Fruit fly (Drosophila melanogaster) Kc167 (cell line): ENCODE results near the gene Fum1.

Source experiments
- Sin3A ChIP-seq: fragments of >200 bp; optimal IDR thresholded peaks from 2 replicates; lab custom pipeline; 2018; ENCODE audit warnings: missing external identifiers
- h ChIP-seq: fragments of >200 bp; optimal IDR thresholded peaks from 3 replicates; lab custom pipeline; 2018; ENCODE audit warnings: missing external identifiers
- insv ChIP-seq: fragments of >200 bp; optimal IDR thresholded peaks from 3 replicates; lab custom pipeline; 2018; ENCODE audit warnings: missing external identifiers
- psq ChIP-seq: fragments of >200 bp; optimal IDR thresholded peaks from 2 replicates; lab custom pipeline; 2017; ENCODE audit warnings: missing external identifiers
- ttk ChIP-seq: sonication (Bioruptor generic); optimal IDR thresholded peaks from 2 replicates; lab custom pipeline; 2017; ENCODE audit warnings: missing external identifiers

DNA sequence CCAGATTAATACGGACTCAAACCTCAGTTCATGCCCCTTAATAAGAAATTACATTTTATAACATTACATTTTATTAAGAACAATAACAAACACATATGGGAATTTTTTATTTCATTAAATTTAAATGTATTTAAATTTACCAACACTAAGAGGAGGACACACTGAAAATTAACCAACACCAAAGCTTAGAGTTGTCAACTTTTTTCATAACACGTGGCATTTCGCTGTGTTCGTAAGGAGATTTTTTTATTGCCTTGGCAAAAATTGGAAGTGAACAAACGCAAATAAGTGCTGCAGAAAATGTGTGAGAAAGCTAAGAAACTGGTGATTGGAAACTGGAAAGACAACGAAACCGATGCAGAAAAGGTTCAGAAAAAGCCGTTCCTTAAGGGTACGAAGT is 44.6 kb upstream of the Fum1 start, which contains the start of gene CG14443:
- TF ChIP-seq insv (lab: Kevin White, UChicago) (no peak), ttk (lab: Kevin White, UChicago) (no peak), Sin3A (lab: Kevin White, UChicago) (no peak), h (lab: Kevin White, UChicago) (no peak), psq (lab: Kevin White, UChicago) (no peak)
